Worm (Caenorhabditis elegans) whole organism, mixed stage, embryonic: ENCODE data around the gene cubn-1.

Experiments used
- ces-1 ChIP-seq: fragments of 150-350 bp; optimal IDR thresholded peaks from 2 replicates; lab custom pipeline; 2014; ENCODE audit warnings: missing biosample characterization, missing genetic modification reagents, missing genetic modification characterization
- elt-3 ChIP-seq: fragments of 150-350 bp; optimal IDR thresholded peaks from 2 replicates; lab custom pipeline; 2014; ENCODE audit warnings: missing biosample characterization, missing genetic modification characterization
- lin-32 ChIP-seq: fragments of 200-800 bp; sonication (Bioruptor generic); optimal IDR thresholded peaks from 2 replicates; lab custom pipeline; 2018; ENCODE audit warnings: mild to moderate bottlenecking, missing genetic modification characterization, missing compliant biosample characterization
- lsy-2 ChIP-seq: fragments of 150-350 bp; optimal IDR thresholded peaks from 2 replicates; lab custom pipeline; 2014; ENCODE audit warnings: missing biosample characterization, missing genetic modification characterization
- nhr-237 ChIP-seq: fragments of 150-350 bp; optimal IDR thresholded peaks from 2 replicates; lab custom pipeline; 2014; ENCODE audit warnings: missing biosample characterization, missing genetic modification characterization
- snpc-4 ChIP-seq: fragments of 150-350 bp; optimal IDR thresholded peaks from 2 replicates; lab custom pipeline; 2014; ENCODE audit warnings: missing biosample characterization, missing genetic modification characterization
- tbx-8 ChIP-seq: fragments of 200-800 bp; sonication (Bioruptor generic); optimal IDR thresholded peaks from 2 replicates; lab custom pipeline; 2018; ENCODE audit warnings: mild to moderate bottlenecking, missing genetic modification characterization, moderate library complexity, missing compliant biosample characterization
- unc-39 ChIP-seq: fragments of 150-350 bp; optimal IDR thresholded peaks from 2 replicates; lab custom pipeline; 2014; ENCODE audit warnings: missing biosample characterization, missing genetic modification characterization
- ztf-11 ChIP-seq: fragments of 150-350 bp; optimal IDR thresholded peaks from 2 replicates; lab custom pipeline; 2014; ENCODE audit warnings: missing biosample characterization, missing genetic modification characterization

ce11 chrV:12607113-12607512 lies 4.0 kb upstream of the cubn-1 start, which contains the start of gene erg-28:
- TF ChIP-seq unc-39 (tag; lab: Kevin White, UChicago) (no peak), tbx-8 (GFP tag; lab: Kevin White, UChicago) (no peak), nhr-237 (tag; lab: Kevin White, UChicago) (no peak), elt-3 (no peak), snpc-4 (no peak), ces-1 (GFP tag; lab: Kevin White, UChicago) (no peak), ztf-11 (tag; lab: Kevin White, UChicago) (no peak), lin-32 (GFP tag; lab: Kevin White, UChicago) (no peak), lsy-2 (tag; lab: Kevin White, UChicago) (no peak)
